Worm (Caenorhabditis elegans) whole organism, early embryonic: ENCODE results near the gene daf-14.

Experiments used
- B0310.2 ChIP-seq: sonication (generic microtip); optimal IDR thresholded peaks from 2 replicates; lab custom pipeline; 2016; ENCODE audit warnings: mild to moderate bottlenecking, missing genetic modification characterization, missing compliant biosample characterization
- ama-1 ChIP-seq: fragments of 150-350 bp; optimal IDR thresholded peaks from 2 replicates; lab custom pipeline; 2014
- ceh-13 ChIP-seq: fragments of 200-800 bp; sonication (Bioruptor generic); optimal IDR thresholded peaks from 2 replicates; lab custom pipeline; 2018; ENCODE audit warnings: mild to moderate bottlenecking, missing genetic modification characterization, missing compliant biosample characterization
- ceh-36 ChIP-seq: sonication (generic microtip); optimal IDR thresholded peaks from 2 replicates; lab custom pipeline; 2016; ENCODE audit warnings: missing genetic modification characterization, inconsistent platforms, missing compliant biosample characterization
- flt-1 ChIP-seq: fragments of 200-800 bp; sonication (Bioruptor generic); IDR thresholded peaks from 2 replicates; pipeline ENCODE4 v1.3.6; 2022; ENCODE audit warnings: missing genetic modification characterization, missing compliant biosample characterization
- hmg-4 ChIP-seq: fragments of 200-800 bp; sonication (Bioruptor generic); optimal IDR thresholded peaks from 2 replicates; lab custom pipeline; 2018; ENCODE audit warnings: mild to moderate bottlenecking, missing genetic modification characterization, missing compliant biosample characterization
- hnd-1 ChIP-seq: sonication (generic microtip); optimal IDR thresholded peaks from 2 replicates; lab custom pipeline; 2016; ENCODE audit warnings: missing genetic modification characterization, missing compliant biosample characterization
- scrt-1 ChIP-seq: fragments of 200-800 bp; sonication (Bioruptor generic); IDR thresholded peaks from 2 replicates; pipeline ENCODE4 v1.3.6; 2022; ENCODE audit warnings: missing genetic modification characterization, missing compliant biosample characterization
- sea-1 ChIP-seq: fragments of 200-800 bp; sonication (Bioruptor generic); conservative IDR thresholded peaks from 2 replicates; pipeline ENCODE4 v1.3.6; 2022; ENCODE audit warnings: missing genetic modification characterization, missing compliant biosample characterization

ce11 chrIV:10302203-10302602, 51.8 kb downstream of the daf-14 start, which contains the start of gene R09E10.5:
- TF ChIP-seq sea-1 (GFP tag; lab: Robert Waterston, UW) (no peak), ama-1 (no peak), scrt-1 (GFP tag; lab: Robert Waterston, UW) (no peak), hnd-1 (no peak), ceh-13 (GFP tag; lab: Kevin White, UChicago) (no peak), ceh-36 (tag; lab: Kevin White, UChicago) (no peak), hmg-4 (GFP tag; lab: Kevin White, UChicago) (no peak), B0310.2 (tag; lab: Kevin White, UChicago) (no peak), flt-1 (no peak)
